Fruit fly (Drosophila melanogaster) whole organism, embryonic: Measurements from ENCODE around the gene CG42240.

Experiments
- CG10267 ChIP-seq: fragments of 200-800 bp; sonication (Bioruptor generic); optimal IDR thresholded peaks from 2 replicates; lab custom pipeline; 2018; ENCODE audit warnings: missing biosample characterization, mild to moderate bottlenecking, missing genetic modification characterization, moderate library complexity
- CG10543 ChIP-seq: fragments of 200-800 bp; sonication (Bioruptor generic); optimal IDR thresholded peaks from 3 replicates; lab custom pipeline; 2017; ENCODE audit warnings: missing biosample characterization, mild to moderate bottlenecking, missing genetic modification characterization, moderate library complexity
- CG12769 ChIP-seq: fragments of 200-800 bp; sonication (Bioruptor generic); optimal IDR thresholded peaks from 2 replicates; lab custom pipeline; 2019; ENCODE audit warnings: missing biosample characterization, mild to moderate bottlenecking, missing genetic modification characterization, moderate library complexity
- CG13287 ChIP-seq: fragments of 200-800 bp; sonication (Bioruptor generic); IDR thresholded peaks from 2 replicates; pipeline ENCODE4 v1.3.6; 2022; ENCODE audit warnings: missing biosample characterization, missing genetic modification characterization; ENCODE audit not compliant: partially characterized antibody
- CG13424 ChIP-seq: fragments of 200-800 bp; sonication (Bioruptor generic); optimal IDR thresholded peaks from 2 replicates; lab custom pipeline; 2019; ENCODE audit warnings: missing biosample characterization, mild to moderate bottlenecking, missing genetic modification characterization, moderate library complexity
- CG2678 ChIP-seq: fragments of 200-800 bp; sonication (Bioruptor generic); optimal IDR thresholded peaks from 3 replicates; lab custom pipeline; 2019; ENCODE audit warnings: missing biosample characterization, mild to moderate bottlenecking, missing genetic modification characterization, moderate library complexity
- CG31224 ChIP-seq: fragments of 200-800 bp; sonication (Bioruptor generic); IDR thresholded peaks from 2 replicates; pipeline ENCODE4 v1.3.6; 2022; ENCODE audit warnings: missing biosample characterization, missing genetic modification characterization
- CG3281 ChIP-seq: fragments of 200-800 bp; sonication (Bioruptor generic); optimal IDR thresholded peaks from 3 replicates; lab custom pipeline; 2017; ENCODE audit warnings: missing biosample characterization, mild to moderate bottlenecking, missing genetic modification characterization
- CG34376 ChIP-seq: fragments of 200-800 bp; sonication (Bioruptor generic); optimal IDR thresholded peaks from 2 replicates; lab custom pipeline; 2018; ENCODE audit warnings: missing biosample characterization, mild to moderate bottlenecking, missing genetic modification characterization
- CG6175 ChIP-seq: fragments of 200-800 bp; sonication (Bioruptor generic); IDR thresholded peaks from 3 replicates; pipeline ENCODE4 v1.3.6; 2022; ENCODE audit warnings: missing biosample characterization, missing genetic modification characterization
- CG8290 ChIP-seq, 3 experiments: fragments of 200-800 bp; sonication (Bioruptor generic); optimal IDR thresholded peaks; 2 replicates each; lab custom pipeline; 2016 to 2019; ENCODE audit warnings: missing biosample characterization in 3 of 3, missing genetic modification characterization in 3 of 3, mild to moderate bottlenecking in 2 of 3, moderate library complexity in 1 of 3
- CG9215 ChIP-seq: fragments of 200-800 bp; sonication (Bioruptor generic); IDR thresholded peaks from 2 replicates; pipeline ENCODE4 v1.3.6; 2022; ENCODE audit warnings: missing biosample characterization, missing genetic modification characterization
- CG9437 ChIP-seq: fragments of 200-800 bp; sonication (Bioruptor generic); optimal IDR thresholded peaks from 2 replicates; lab custom pipeline; 2018; ENCODE audit warnings: missing biosample characterization, mild to moderate bottlenecking, missing genetic modification characterization
- Chrac-16 ChIP-seq: fragments of 200-800 bp; sonication (Bioruptor generic); optimal IDR thresholded peaks from 3 replicates; lab custom pipeline; 2016; ENCODE audit warnings: missing biosample characterization, missing genetic modification characterization
- CoRest ChIP-seq: fragments of 200-800 bp; sonication (Bioruptor generic); optimal IDR thresholded peaks from 3 replicates; lab custom pipeline; 2018; ENCODE audit warnings: missing biosample characterization, mild to moderate bottlenecking, missing genetic modification characterization, moderate library complexity
- Dbx ChIP-seq: fragments of 200-800 bp; sonication (Bioruptor generic); IDR thresholded peaks from 3 replicates; pipeline ENCODE4 v1.3.6; 2022; ENCODE audit warnings: missing biosample characterization, missing genetic modification characterization
- Dek ChIP-seq: fragments of 200-800 bp; sonication (Bioruptor generic); optimal IDR thresholded peaks from 3 replicates; lab custom pipeline; 2019; ENCODE audit warnings: missing biosample characterization, mild to moderate bottlenecking, missing genetic modification characterization, moderate library complexity
- GATAe ChIP-seq: fragments of 200-800 bp; sonication (Bioruptor generic); conservative IDR thresholded peaks from 2 replicates; pipeline ENCODE4 v1.3.6; 2022; ENCODE audit warnings: missing biosample characterization, missing genetic modification characterization
- Gsc ChIP-seq: fragments of 200-800 bp; sonication (Bioruptor generic); IDR thresholded peaks from 2 replicates; pipeline ENCODE4 v1.3.6; 2022; ENCODE audit warnings: missing biosample characterization, missing genetic modification characterization
- HmgZ ChIP-seq: fragments of 200-800 bp; sonication (Bioruptor generic); optimal IDR thresholded peaks from 2 replicates; lab custom pipeline; 2018; ENCODE audit warnings: missing biosample characterization, mild to moderate bottlenecking, missing genetic modification characterization
- Med ChIP-seq: fragments of 200-800 bp; sonication (Bioruptor generic); peaks from one replicate; lab custom pipeline; 2016; ENCODE audit warnings: missing biosample characterization, missing genetic modification characterization, mild to moderate bottlenecking, inconsistent platforms, moderate library complexity
- Myb ChIP-seq: fragments of 200-800 bp; sonication (Bioruptor generic); optimal IDR thresholded peaks from 2 replicates; lab custom pipeline; 2016; ENCODE audit warnings: missing biosample characterization, missing genetic modification characterization
- Optix ChIP-seq: fragments of 200-800 bp; sonication (Bioruptor generic); IDR thresholded peaks from 3 replicates; pipeline ENCODE4 v1.3.6; 2022; ENCODE audit warnings: missing biosample characterization, missing genetic modification characterization
- PHDP ChIP-seq: fragments of 200-800 bp; sonication (Bioruptor generic); optimal IDR thresholded peaks from 3 replicates; lab custom pipeline; 2018; ENCODE audit warnings: missing biosample characterization, mild to moderate bottlenecking, missing genetic modification characterization, moderate library complexity
- Pdp1 ChIP-seq, 2 experiments: fragments of 200-800 bp; sonication (Bioruptor generic); optimal IDR thresholded peaks; 3 replicates each; lab custom pipeline; 2016; ENCODE audit warnings: missing biosample characterization in 2 of 2, missing genetic modification characterization in 2 of 2, mild to moderate bottlenecking in 1 of 2, moderate library complexity in 1 of 2
- Taf1 ChIP-seq: fragments of 200-800 bp; sonication (Bioruptor generic); IDR thresholded peaks from 2 replicates; pipeline ENCODE4 v1.3.6; 2022; ENCODE audit warnings: missing biosample characterization, missing genetic modification characterization
- ase ChIP-seq: fragments of 200-800 bp; sonication (Bioruptor generic); IDR thresholded peaks from 3 replicates; pipeline ENCODE4 v1.3.6; 2022; ENCODE audit warnings: missing biosample characterization, missing genetic modification characterization
- ash1 ChIP-seq: fragments of 200-800 bp; sonication (Bioruptor generic); optimal IDR thresholded peaks from 2 replicates; lab custom pipeline; 2018; ENCODE audit warnings: missing biosample characterization, mild to moderate bottlenecking, missing genetic modification characterization
- ato ChIP-seq: fragments of 200-800 bp; sonication (Bioruptor generic); IDR thresholded peaks from 2 replicates; pipeline ENCODE4 v1.3.6; 2022; ENCODE audit warnings: missing biosample characterization, missing genetic modification characterization; ENCODE audit not compliant: partially characterized antibody
- cwo ChIP-seq: fragments of 200-800 bp; sonication (Bioruptor generic); optimal IDR thresholded peaks from 3 replicates; lab custom pipeline; 2017; ENCODE audit warnings: missing biosample characterization, missing genetic modification characterization, mild to moderate bottlenecking, moderate library complexity, missing genetic modification reagents
- exex ChIP-seq: fragments of 200-800 bp; sonication (Bioruptor generic); optimal IDR thresholded peaks from 4 replicates; lab custom pipeline; 2018; ENCODE audit warnings: missing biosample characterization, mild to moderate bottlenecking, missing genetic modification characterization, moderate library complexity
- fd64A ChIP-seq: fragments of 200-800 bp; sonication (Bioruptor generic); optimal IDR thresholded peaks from 3 replicates; lab custom pipeline; 2018; ENCODE audit warnings: missing biosample characterization, mild to moderate bottlenecking, missing genetic modification characterization
- grau ChIP-seq: fragments of 200-800 bp; optimal IDR thresholded peaks from 3 replicates; lab custom pipeline; 2019; ENCODE audit warnings: missing biosample characterization, mild to moderate bottlenecking, missing genetic modification characterization, moderate library complexity
- gt ChIP-seq: fragments of 200-800 bp; sonication (Bioruptor generic); IDR thresholded peaks from 2 replicates; pipeline ENCODE4 v1.3.6; 2022; ENCODE audit warnings: missing biosample characterization, missing genetic modification characterization
- ind ChIP-seq: fragments of 200-800 bp; sonication (Bioruptor generic); optimal IDR thresholded peaks from 3 replicates; lab custom pipeline; 2016; ENCODE audit warnings: missing biosample characterization, missing genetic modification characterization
- lab ChIP-seq: fragments of 200-800 bp; sonication (Bioruptor generic); optimal IDR thresholded peaks from 3 replicates; lab custom pipeline; 2017; ENCODE audit warnings: missing biosample characterization, missing genetic modification characterization, mild to moderate bottlenecking, moderate library complexity, missing genetic modification reagents
- mirr ChIP-seq: fragments of 200-800 bp; sonication (Bioruptor generic); optimal IDR thresholded peaks from 3 replicates; lab custom pipeline; 2018; ENCODE audit warnings: missing biosample characterization, mild to moderate bottlenecking, missing genetic modification characterization
- nerfin-2 ChIP-seq: fragments of 200-800 bp; sonication (Bioruptor generic); IDR thresholded peaks from 2 replicates; pipeline ENCODE4 v1.3.6; 2022; ENCODE audit warnings: missing biosample characterization, missing genetic modification characterization; ENCODE audit not compliant: partially characterized antibody
- pho ChIP-seq: fragments of 200-800 bp; sonication (Bioruptor generic); optimal IDR thresholded peaks from 2 replicates; lab custom pipeline; 2016; ENCODE audit warnings: missing biosample characterization, missing genetic modification characterization
- pros ChIP-seq: fragments of 200-800 bp; sonication (Bioruptor generic); optimal IDR thresholded peaks from 3 replicates; lab custom pipeline; 2019; ENCODE audit warnings: missing biosample characterization, mild to moderate bottlenecking, missing genetic modification characterization, moderate library complexity
- pum ChIP-seq: fragments of 200-800 bp; sonication (Bioruptor generic); optimal IDR thresholded peaks from 2 replicates; lab custom pipeline; 2016; ENCODE audit warnings: missing biosample characterization, missing genetic modification characterization
- rib ChIP-seq: fragments of 200-800 bp; sonication (Bioruptor generic); IDR thresholded peaks from 2 replicates; pipeline ENCODE4 v1.3.6; 2022; ENCODE audit warnings: missing biosample characterization, missing genetic modification characterization
- sd ChIP-seq: fragments of 200-800 bp; sonication (Bioruptor generic); optimal IDR thresholded peaks from 3 replicates; lab custom pipeline; 2018; ENCODE audit warnings: missing biosample characterization, mild to moderate bottlenecking, missing genetic modification characterization, moderate library complexity
- sens ChIP-seq: fragments of 200-800 bp; sonication (Bioruptor generic); peaks from one replicate; lab custom pipeline; 2016; ENCODE audit warnings: missing biosample characterization, missing genetic modification characterization
- sisA ChIP-seq: fragments of 200-800 bp; sonication (Bioruptor generic); IDR thresholded peaks from 2 replicates; pipeline ENCODE4 v1.3.6; 2022; ENCODE audit warnings: missing biosample characterization, missing genetic modification characterization
- stc ChIP-seq: fragments of 200-800 bp; sonication (Bioruptor generic); IDR thresholded peaks from 2 replicates; pipeline ENCODE4 v1.3.6; 2022; ENCODE audit warnings: missing biosample characterization, missing genetic modification characterization
- sug ChIP-seq: fragments of 200-800 bp; optimal IDR thresholded peaks from 2 replicates; lab custom pipeline; 2019; ENCODE audit warnings: missing biosample characterization, mild to moderate bottlenecking, missing genetic modification characterization, moderate library complexity
- twi ChIP-seq: fragments of 200-800 bp; optimal IDR thresholded peaks from 2 replicates; lab custom pipeline; 2019; ENCODE audit warnings: missing biosample characterization, mild to moderate bottlenecking, missing genetic modification characterization, moderate library complexity

CG42240 gene

dm6 chrX:6355090-6355679 lies 24.5 kb downstream of the CG42240 start:
- TF ChIP-seq Med (GFP tag; lab: Kevin White, UChicago), result peak; percentile 51
- TF ChIP-seq gt, result no peak
- peak; percentile 99 for TF ChIP-seq sug
- no peak for TF ChIP-seq Dek (tag; lab: Kevin White, UChicago)
- no peak for TF ChIP-seq CG13287 (GFP tag; lab: Robert Waterston, UW)
- TF ChIP-seq GATAe (GFP tag; lab: Robert Waterston, UW), result peak; percentile 45; the same call in 1 of the 2 replicates
- peak in 1 of 2 experiments; percentile 73 for TF ChIP-seq Pdp1 (GFP tag; optimal IDR thresholded peaks at IDR 0.05; lab: Kevin White, UChicago)
- TF ChIP-seq CG2678 (tag; lab: Kevin White, UChicago), result peak; percentile 6
- no peak for TF ChIP-seq CG9437
- no peak for TF ChIP-seq pum (GFP tag; lab: Kevin White, UChicago)
- TF ChIP-seq rib, result peak; percentile 9; the same call in 1 of the 2 replicates
- no peak for TF ChIP-seq Taf1 (GFP tag; lab: Robert Waterston, UW)
- TF ChIP-seq CG31224, result peak; percentile 11; the same call in 1 of the 2 replicates
- no peak for TF ChIP-seq CG6175 (GFP tag; lab: Robert Waterston, UW)
- TF ChIP-seq CG10267 (tag; lab: Kevin White, UChicago), result no peak
- peak; percentile 34 for TF ChIP-seq lab (GFP tag; lab: Kevin White, UChicago)
- no peak for TF ChIP-seq pho (GFP tag; lab: Kevin White, UChicago)
- TF ChIP-seq CG3281 (GFP tag; lab: Kevin White, UChicago), result peak; percentile 6
- peak; percentile 12 for TF ChIP-seq HmgZ (tag; lab: Kevin White, UChicago)
- peak; percentile 65 for TF ChIP-seq exex (tag; lab: Kevin White, UChicago)
- peak; percentile 41 for TF ChIP-seq sens (GFP tag; lab: Kevin White, UChicago)
- no peak for TF ChIP-seq twi (tag; lab: Kevin White, UChicago)
- TF ChIP-seq cwo (GFP tag; lab: Kevin White, UChicago), result peak; percentile 70
- TF ChIP-seq sisA, result no peak
- TF ChIP-seq CG34376 (GFP tag; lab: Kevin White, UChicago), result peak; percentile 55
- TF ChIP-seq stc (GFP tag; lab: Robert Waterston, UW), result no peak
- no peak for TF ChIP-seq CG8290 (GFP tag; optimal IDR thresholded peaks at IDR 0.05; lab: Kevin White, UChicago)
- peak in 1 of 2 experiments; percentile 4 for TF ChIP-seq CG8290 (tag; optimal IDR thresholded peaks at IDR 0.05; lab: Kevin White, UChicago)
- TF ChIP-seq sd (tag; lab: Kevin White, UChicago), result peak; percentile 46
- TF ChIP-seq CG10543, result peak; percentile 39
- peak; percentile 86 for TF ChIP-seq mirr (GFP tag; lab: Kevin White, UChicago)
- no peak for TF ChIP-seq Myb
- TF ChIP-seq ash1 (GFP tag; lab: Kevin White, UChicago), result no peak
- TF ChIP-seq nerfin-2 (GFP tag; lab: Robert Waterston, UW), result no peak

dm6 chrX:6356748-6357397 lies 26.2 kb downstream of the CG42240 start:
- TF ChIP-seq Optix (GFP tag; lab: Robert Waterston, UW), result 0 out of 3 replicates have a peak, but pooled peaks have one; percentile 25
- peak; percentile 12 for TF ChIP-seq ind (GFP tag; lab: Kevin White, UChicago)
- TF ChIP-seq grau (tag; lab: Kevin White, UChicago), result peak; percentile 61
- TF ChIP-seq CG9215 (GFP tag; lab: Robert Waterston, UW), result no peak
- TF ChIP-seq Dbx (GFP tag; lab: Robert Waterston, UW), result 0 out of 3 replicates have a peak, but pooled peaks have one; percentile 15
- peak; percentile 28 for TF ChIP-seq CoRest (tag; lab: Kevin White, UChicago)
- TF ChIP-seq pum (GFP tag; lab: Kevin White, UChicago), result no peak
- TF ChIP-seq CG13287 (GFP tag; lab: Robert Waterston, UW), result 0 out of 2 replicates have a peak, but pooled peaks have one; percentile 9
- no peak for TF ChIP-seq Gsc (GFP tag; lab: Robert Waterston, UW)
- 0 out of 3 replicates have a peak, but pooled peaks have one; percentile 18 for TF ChIP-seq ase
- peak; percentile 89 for TF ChIP-seq CG34376 (GFP tag; lab: Kevin White, UChicago)
- TF ChIP-seq CG13424 (tag; lab: Kevin White, UChicago), result peak; percentile 10
- TF ChIP-seq Chrac-16, result no peak
- TF ChIP-seq ato (GFP tag; lab: Robert Waterston, UW), result no peak
- TF ChIP-seq fd64A (GFP tag; lab: Kevin White, UChicago), result no peak
- TF ChIP-seq CG12769 (tag; lab: Kevin White, UChicago), result peak; percentile 22
- no peak for TF ChIP-seq pros (GFP tag; lab: Kevin White, UChicago)
- peak; percentile 21 for TF ChIP-seq PHDP (tag; lab: Kevin White, UChicago)
